Fruit fly (Drosophila melanogaster) whole organism: ENCODE results near the gene Osi10b.

Experiments used
- CG8478 ChIP-seq: fragments of >200 bp; optimal IDR thresholded peaks from 2 replicates; lab custom pipeline; 2018; ENCODE audit warnings: inconsistent platforms
- Dll ChIP-seq: fragments of >200 bp; optimal IDR thresholded peaks from 2 replicates; lab custom pipeline; 2017
- EcR ChIP-seq, 2 experiments: fragments of >200 bp; optimal IDR thresholded peaks; 2 replicates each; lab custom pipeline; 2017; ENCODE audit warnings: missing biosample characterization in 2 of 2, missing genetic modification characterization in 2 of 2, missing genetic modification reagents in 2 of 2
- pan ChIP-seq: fragments of >200 bp; optimal IDR thresholded peaks from 2 replicates; lab custom pipeline; 2017
- psq ChIP-seq: fragments of >200 bp; optimal IDR thresholded peaks from 2 replicates; lab custom pipeline; 2017
- usp ChIP-seq: fragments of >200 bp; optimal IDR thresholded peaks from 2 replicates; lab custom pipeline; 2017; ENCODE audit warnings: missing biosample characterization, missing genetic modification characterization, mixed read lengths

The Osi10b gene

dm6 chr3R:6311641-6312259 is 45.8 kb downstream of the Osi10b start, which contains the start of gene Osi17:
TSS of gene Osi17 (plus strand) at chr3R:6311772.
- TF ChIP-seq pan (lab: Kevin White, UChicago) (no peak), CG8478 (lab: Kevin White, UChicago) (no peak), Dll (lab: Kevin White, UChicago) (no peak), psq (lab: Kevin White, UChicago) (no peak), EcR (GFP tag; optimal IDR thresholded peaks at IDR 0.05; lab: Kevin White, UChicago) (no peak), usp (GFP tag; lab: Kevin White, UChicago) (no peak)

dm6 chr3R:6315078-6315477 is 49.1 kb downstream of the Osi10b start:
- no peak for TF ChIP-seq EcR (GFP tag; optimal IDR thresholded peaks at IDR 0.05; lab: Kevin White, UChicago)
- no peak for TF ChIP-seq usp (GFP tag; lab: Kevin White, UChicago)
- TF ChIP-seq psq (lab: Kevin White, UChicago), result no peak
- TF ChIP-seq CG8478 (lab: Kevin White, UChicago), result no peak
- no peak for TF ChIP-seq Dll (lab: Kevin White, UChicago)
- TF ChIP-seq pan (lab: Kevin White, UChicago), result no peak
